Worm (Caenorhabditis elegans) whole organism, midembryonic: ENCODE measurements around the gene tni-3.

Experiments used
- T22C8.4 ChIP-seq: fragments of 200-800 bp; sonication (Bioruptor generic); IDR thresholded peaks from 2 replicates; pipeline ENCODE4 v1.3.6; 2022; ENCODE audit warnings: missing genetic modification characterization, missing compliant biosample characterization
- klf-2 ChIP-seq: fragments of 200-800 bp; sonication (Bioruptor generic); conservative IDR thresholded peaks from 2 replicates; pipeline ENCODE4 v1.3.6; 2022; ENCODE audit warnings: missing genetic modification reagents, missing genetic modification characterization, missing compliant biosample characterization
- med-1 ChIP-seq: sonication (generic microtip); optimal IDR thresholded peaks from 2 replicates; lab custom pipeline; 2017; ENCODE audit warnings: missing genetic modification characterization, mild to moderate bottlenecking, missing compliant biosample characterization, antibody characterized with exemption, missing genetic modification reagents; ENCODE audit not compliant: insufficient read depth
- tab-1 ChIP-seq: fragments of 200-800 bp; sonication (Bioruptor generic); IDR thresholded peaks from 2 replicates; pipeline ENCODE4 v1.3.6; 2022; ENCODE audit warnings: missing genetic modification characterization, missing compliant biosample characterization
- ztf-23 ChIP-seq: fragments of 200-800 bp; sonication (Bioruptor generic); IDR thresholded peaks from 2 replicates; pipeline ENCODE4 v1.3.6; 2022; ENCODE audit warnings: missing genetic modification reagents, missing genetic modification characterization, missing compliant biosample characterization

ce11 chrV:16865404-16865803 is 30.5 kb upstream of the tni-3 start, which contains the start of gene clec-28:
- TF ChIP-seq T22C8.4 (GFP tag; lab: Robert Waterston, UW) (no peak), klf-2 (no peak), med-1 (GFP tag; lab: Kevin White, UChicago) (no peak), ztf-23 (no peak), tab-1 (no peak)
